Fruit fly (Drosophila melanogaster) whole organism, wandering third instar larva: ENCODE data around the gene CG5886.

Source experiments
- Hr78 ChIP-seq: fragments of >200 bp; optimal IDR thresholded peaks from 2 replicates; lab custom pipeline; 2017; ENCODE audit warnings: missing biosample characterization, missing genetic modification characterization
- OdsH ChIP-seq: fragments of 200-800 bp; sonication (Bioruptor generic); optimal IDR thresholded peaks from 2 replicates; lab custom pipeline; 2016; ENCODE audit warnings: missing biosample characterization, mild to moderate bottlenecking, missing genetic modification characterization
- fru ChIP-seq: fragments of 200-800 bp; sonication (Bioruptor generic); optimal IDR thresholded peaks from 3 replicates; lab custom pipeline; 2016; ENCODE audit warnings: missing biosample characterization, mild to moderate bottlenecking, missing genetic modification characterization
- pan ChIP-seq: fragments of >200 bp; optimal IDR thresholded peaks from 2 replicates; lab custom pipeline; 2017
- psq ChIP-seq: fragments of 200-800 bp; sonication (Bioruptor generic); optimal IDR thresholded peaks from 3 replicates; lab custom pipeline; 2017; ENCODE audit warnings: missing biosample characterization, mild to moderate bottlenecking, missing genetic modification characterization, moderate library complexity
- usp ChIP-seq: fragments of >200 bp; optimal IDR thresholded peaks from 2 replicates; lab custom pipeline; 2017; ENCODE audit warnings: missing biosample characterization, missing genetic modification characterization

- TF ChIP-seq pan (lab: Kevin White, UChicago) = no peak
- TF ChIP-seq psq (GFP tag; lab: Kevin White, UChicago) = no peak
- no peak for TF ChIP-seq Hr78 (GFP tag; lab: Kevin White, UChicago)
- no peak for TF ChIP-seq usp (GFP tag; lab: Kevin White, UChicago)
- no peak for TF ChIP-seq OdsH
- TF ChIP-seq fru = no peak
These were observed 45.7 kb downstream of the CG5886 start, which contains the start of gene Mco3 for dm6 chr3R:25897176-25897575.
